Fruit fly (Drosophila melanogaster) whole organism, embryonic: ENCODE measurements around the gene Ppcs.

Experiments used
- Bteb2 ChIP-seq: fragments of 200-800 bp; sonication (Bioruptor generic); optimal IDR thresholded peaks from 2 replicates; lab custom pipeline; 2016; ENCODE audit warnings: missing biosample characterization, missing genetic modification characterization
- CG11504 ChIP-seq: fragments of 200-800 bp; sonication (Bioruptor generic); optimal IDR thresholded peaks from 3 replicates; lab custom pipeline; 2019; ENCODE audit warnings: missing biosample characterization, mild to moderate bottlenecking, missing genetic modification characterization, moderate library complexity
- CG15073 ChIP-seq: fragments of 200-800 bp; sonication (Bioruptor generic); optimal IDR thresholded peaks from 2 replicates; lab custom pipeline; 2016; ENCODE audit warnings: missing biosample characterization, missing genetic modification characterization
- CG32532 ChIP-seq: fragments of 200-800 bp; sonication (Bioruptor generic); IDR thresholded peaks from 2 replicates; pipeline ENCODE4 v1.3.6; 2022; ENCODE audit warnings: missing biosample characterization, missing genetic modification characterization
- HmgD ChIP-seq: fragments of 200-800 bp; sonication (Bioruptor generic); optimal IDR thresholded peaks from 3 replicates; lab custom pipeline; 2016; ENCODE audit warnings: missing biosample characterization, missing genetic modification characterization
- Med ChIP-seq: fragments of 200-800 bp; sonication (Bioruptor generic); peaks from one replicate; lab custom pipeline; 2016; ENCODE audit warnings: missing biosample characterization, missing genetic modification characterization, mild to moderate bottlenecking, inconsistent platforms, moderate library complexity
- Oli ChIP-seq: fragments of 200-800 bp; sonication (Bioruptor generic); optimal IDR thresholded peaks from 2 replicates; lab custom pipeline; 2018; ENCODE audit warnings: missing biosample characterization, mild to moderate bottlenecking, missing genetic modification characterization, moderate library complexity
- croc ChIP-seq: fragments of 200-800 bp; sonication (Bioruptor generic); conservative IDR thresholded peaks from 3 replicates; pipeline ENCODE4 v1.3.6; 2022; ENCODE audit warnings: missing biosample characterization, missing genetic modification characterization
- fu2 ChIP-seq: fragments of 200-800 bp; sonication (Bioruptor generic); optimal IDR thresholded peaks from 2 replicates; lab custom pipeline; 2016; ENCODE audit warnings: missing biosample characterization, missing genetic modification characterization
- lov ChIP-seq, 2 experiments: fragments of 200-800 bp in 1 of 2; fragments of >200 bp in 1 of 2; sonication (Bioruptor generic) in 1 of 2; IDR thresholded peaks in 1 of 2; optimal IDR thresholded peaks in 1 of 2; 2 replicates in 1 of 2; 3 replicates in 1 of 2; pipeline versions ENCODE4 v1.3.6 to Lab custom; 2017 to 2022; ENCODE audit warnings: missing biosample characterization in 1 of 2, missing genetic modification characterization in 1 of 2
- sna ChIP-seq: fragments of 200-800 bp; sonication (Bioruptor generic); IDR thresholded peaks from 2 replicates; pipeline ENCODE4 v1.3.6; 2022; ENCODE audit warnings: missing biosample characterization, missing genetic modification characterization; ENCODE audit not compliant: partially characterized antibody
- wek ChIP-seq: fragments of 200-800 bp; sonication (Bioruptor generic); optimal IDR thresholded peaks from 3 replicates; lab custom pipeline; 2018; ENCODE audit warnings: missing biosample characterization, mild to moderate bottlenecking, missing genetic modification characterization, moderate library complexity

dm6 chr3R:19105821-19106220, 41.9 kb downstream of the Ppcs start:
- no peak for TF ChIP-seq sna (GFP tag; lab: Robert Waterston, UW)
- TF ChIP-seq croc (GFP tag; lab: Robert Waterston, UW), result peak; percentile 47
- TF ChIP-seq wek (GFP tag; lab: Kevin White, UChicago), result no peak
- TF ChIP-seq CG32532 (GFP tag; lab: Robert Waterston, UW), result no peak
- no peak for TF ChIP-seq fu2 (GFP tag; lab: Kevin White, UChicago)
- no peak for TF ChIP-seq CG15073 (GFP tag; lab: Kevin White, UChicago)
- no peak for TF ChIP-seq lov (optimal IDR thresholded peaks at IDR 0.05; lab: Kevin White, UChicago)
- TF ChIP-seq lov (GFP tag; IDR thresholded peaks at IDR 0.05; lab: Robert Waterston, UW), result 0 out of 3 replicates have a peak, but pooled peaks have one; percentile 69
- TF ChIP-seq Bteb2, result no peak
- no peak for TF ChIP-seq HmgD (GFP tag; lab: Kevin White, UChicago)
- peak; percentile 60 for TF ChIP-seq CG11504
- peak; percentile 36 for TF ChIP-seq Oli (tag; lab: Kevin White, UChicago)
- TF ChIP-seq Med, result peak; percentile 10
